Fruit fly (Drosophila melanogaster): ENCODE measurements around the gene Pep.

Pep gene

dm6 chr3L:17644906-17645244 is at the start of gene Pep:
Pep (minus strand) TSS chr3L:17645036.
- TF ChIP-seq Myc (optimal IDR thresholded peaks at IDR 0.05) = no peak
- TF ChIP-seq insv (optimal IDR thresholded peaks at IDR 0.05) = no peak

DNA sequence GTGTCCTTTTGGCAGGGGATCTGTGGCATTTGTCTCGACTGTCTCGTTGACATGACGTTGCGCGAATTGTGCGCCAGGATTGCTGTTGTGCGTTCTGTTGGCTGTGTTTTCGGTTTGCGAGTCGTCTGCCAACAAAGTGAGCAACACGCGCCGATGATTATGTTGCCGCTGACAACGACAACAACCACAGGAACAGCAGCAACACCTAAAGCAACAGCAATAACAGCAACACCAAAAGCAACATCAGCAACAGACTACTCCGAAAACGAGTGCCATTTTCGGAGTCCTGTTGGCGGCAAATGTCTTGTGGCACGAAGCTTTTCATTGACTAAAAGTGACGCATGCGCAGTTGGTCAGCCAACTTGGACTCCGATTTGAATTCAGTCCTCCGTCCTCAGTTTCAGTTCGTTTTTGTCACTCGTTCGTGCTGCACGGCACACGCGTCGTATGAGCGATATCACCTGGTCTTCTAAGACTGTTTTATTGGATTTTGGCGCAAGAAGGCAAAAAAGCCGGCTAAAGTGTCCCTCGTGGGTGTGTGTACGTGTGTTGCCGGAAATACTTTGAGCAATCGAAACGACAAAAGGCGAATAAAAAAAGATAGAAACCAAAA is 44.8 kb upstream of the Pep start, which contains the start of gene Ccn:
Gene Ccn, plus strand, starts transcription at position 437 of the 613 bp plus-strand sequence.
- no peak for TF ChIP-seq ttk (optimal IDR thresholded peaks at IDR 0.05)

DNA sequence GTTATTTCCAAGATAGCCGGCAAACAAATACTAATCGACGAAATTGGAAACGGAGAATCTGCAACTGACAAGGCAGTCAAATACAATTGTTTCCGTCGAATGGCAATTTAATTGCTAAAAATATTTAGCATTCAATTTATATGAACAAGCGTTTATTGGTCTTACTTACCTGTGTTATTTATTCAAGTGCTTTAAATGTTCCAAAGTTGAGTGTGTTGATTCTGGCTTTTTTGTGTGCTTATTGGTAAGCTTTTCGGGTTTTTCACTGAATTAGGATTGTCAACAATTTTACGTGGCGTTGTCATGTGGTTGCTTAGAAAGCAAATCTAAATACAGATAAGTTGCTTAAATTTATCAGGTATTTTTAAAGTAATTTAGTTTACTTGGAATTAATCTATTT is 26.9 kb upstream of the Pep start:
- no peak for TF ChIP-seq psq (optimal IDR thresholded peaks at IDR 0.05)
- no peak for TF ChIP-seq insv (optimal IDR thresholded peaks at IDR 0.05)
- TF ChIP-seq ttk (optimal IDR thresholded peaks at IDR 0.05) = no peak
- TF ChIP-seq Myc (optimal IDR thresholded peaks at IDR 0.05) = no peak
- no peak for TF ChIP-seq Sin3A (optimal IDR thresholded peaks at IDR 0.05)
- TF ChIP-seq h (optimal IDR thresholded peaks at IDR 0.05) = no peak

DNA sequence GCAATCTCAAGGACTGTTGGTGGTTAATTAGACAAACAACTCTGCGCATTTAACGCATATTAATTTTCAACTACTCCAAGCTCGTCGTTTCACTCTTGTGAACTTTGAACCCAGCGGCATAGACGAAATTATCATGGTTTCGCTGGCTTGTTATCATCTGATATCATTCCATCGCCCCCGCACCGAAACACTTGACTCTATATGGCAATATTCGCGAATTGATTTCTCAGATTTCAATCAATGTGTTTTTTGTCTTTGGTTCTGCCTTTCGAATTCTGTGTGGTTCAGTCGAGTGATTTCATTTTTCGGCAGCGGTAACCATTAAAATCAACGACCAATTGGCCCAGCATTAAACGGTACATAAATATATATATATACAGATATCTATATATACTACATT is 26.5 kb upstream of the Pep start, which contains the start of gene CG34251:
Gene CG34251, plus strand, starts transcription at position 301 of the 400 bp plus-strand sequence.
- TF ChIP-seq Sin3A (optimal IDR thresholded peaks at IDR 0.05) = no peak
- TF ChIP-seq psq (optimal IDR thresholded peaks at IDR 0.05) = no peak
- TF ChIP-seq h (optimal IDR thresholded peaks at IDR 0.05) = no peak
- no peak for TF ChIP-seq Myc (optimal IDR thresholded peaks at IDR 0.05)
- no peak for TF ChIP-seq ttk (optimal IDR thresholded peaks at IDR 0.05)
- TF ChIP-seq insv (optimal IDR thresholded peaks at IDR 0.05) = no peak

- TF ChIP-seq h (optimal IDR thresholded peaks at IDR 0.05) = no peak
- TF ChIP-seq Sin3A (optimal IDR thresholded peaks at IDR 0.05) = no peak
- TF ChIP-seq insv (optimal IDR thresholded peaks at IDR 0.05) = no peak
Measured at dm6 chr3L:17668945-17669779, 24.3 kb upstream of the Pep start, which contains the start of gene Crtc. Crtc (minus strand) TSS chr3L:17669234.

- no peak for TF ChIP-seq insv (optimal IDR thresholded peaks at IDR 0.05)
- TF ChIP-seq Myc (optimal IDR thresholded peaks at IDR 0.05) = no peak
- TF ChIP-seq h (optimal IDR thresholded peaks at IDR 0.05) = no peak
- TF ChIP-seq psq (optimal IDR thresholded peaks at IDR 0.05) = no peak
- TF ChIP-seq Sin3A (optimal IDR thresholded peaks at IDR 0.05) = no peak
- TF ChIP-seq ttk (optimal IDR thresholded peaks at IDR 0.05) = no peak
Measured at dm6 chr3L:17668386-17668944, 23.6 kb upstream of the Pep start.

DNA sequence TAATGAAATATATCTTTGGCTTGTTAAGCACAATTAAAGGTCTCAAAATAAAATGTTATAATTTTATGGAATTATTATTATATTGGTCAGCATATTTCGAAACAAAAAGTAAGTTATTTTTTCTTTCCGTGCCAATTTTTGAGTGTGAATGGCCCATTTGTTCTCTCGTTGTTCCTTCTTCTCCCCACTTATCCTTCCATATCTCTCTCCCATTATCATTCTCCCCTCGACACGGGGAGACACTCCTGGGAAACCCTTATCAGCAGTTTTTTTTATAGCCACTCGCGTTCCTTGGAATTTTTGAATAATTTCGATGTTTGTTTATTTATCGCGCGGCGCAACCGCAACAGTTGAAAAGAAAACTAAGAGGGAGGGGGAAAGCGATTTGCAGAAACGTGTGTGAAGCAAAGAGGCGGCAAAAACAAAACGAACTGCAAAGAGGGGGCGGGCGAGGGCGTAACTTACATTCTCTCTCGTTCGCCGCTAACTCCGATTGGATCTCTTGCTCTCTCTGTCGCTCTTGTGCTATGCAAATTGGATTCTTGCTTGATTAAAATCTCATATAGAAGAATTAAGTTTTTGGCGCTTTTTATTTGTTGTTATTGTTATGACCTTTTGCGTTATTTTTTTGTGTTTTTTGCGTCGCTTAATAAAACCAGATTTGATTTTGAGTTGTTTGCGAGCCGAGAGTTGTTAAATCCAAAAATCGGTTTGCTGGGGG is 23.0 kb upstream of the Pep start:
- TF ChIP-seq Myc (optimal IDR thresholded peaks at IDR 0.05) (no peak), h (optimal IDR thresholded peaks at IDR 0.05) (no peak), Sin3A (optimal IDR thresholded peaks at IDR 0.05) (no peak), ttk (optimal IDR thresholded peaks at IDR 0.05) (no peak), insv (optimal IDR thresholded peaks at IDR 0.05) (no peak), psq (optimal IDR thresholded peaks at IDR 0.05) (no peak)

- TF ChIP-seq h (optimal IDR thresholded peaks at IDR 0.05) (no peak), insv (optimal IDR thresholded peaks at IDR 0.05) (no peak), Sin3A (optimal IDR thresholded peaks at IDR 0.05) (no peak), ttk (optimal IDR thresholded peaks at IDR 0.05) (no peak), Myc (optimal IDR thresholded peaks at IDR 0.05) (no peak), psq (optimal IDR thresholded peaks at IDR 0.05) (no peak)
Measured at dm6 chr3L:17665084-17665576, 20.3 kb upstream of the Pep start.

DNA sequence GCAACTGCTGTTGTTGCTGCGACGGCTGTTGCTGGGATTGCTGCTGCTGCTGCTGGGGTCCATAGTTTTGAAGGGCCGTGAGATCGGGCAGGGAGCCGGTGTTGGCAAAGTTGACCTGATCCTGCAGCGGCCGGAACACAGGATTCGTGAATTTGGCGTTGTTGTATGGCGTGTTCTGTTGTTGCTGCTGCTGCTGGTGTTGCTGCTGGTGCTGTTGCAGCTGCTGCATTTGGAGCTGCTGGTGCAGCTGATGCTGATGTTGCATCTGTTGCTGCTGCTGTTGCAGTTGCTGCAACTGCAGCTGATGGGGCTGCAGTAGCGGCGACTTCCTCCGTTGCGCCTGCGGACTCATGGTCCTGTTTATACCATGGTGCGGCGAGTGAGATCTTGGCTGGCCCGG is 18.8 kb upstream of the Pep start:
- TF ChIP-seq Myc (optimal IDR thresholded peaks at IDR 0.05) (no peak), psq (optimal IDR thresholded peaks at IDR 0.05) (no peak), ttk (optimal IDR thresholded peaks at IDR 0.05) (no peak), h (optimal IDR thresholded peaks at IDR 0.05) (no peak), insv (optimal IDR thresholded peaks at IDR 0.05) (no peak), Sin3A (optimal IDR thresholded peaks at IDR 0.05) (no peak)

dm6 chr3L:17659268-17659589 is 14.4 kb upstream of the Pep start:
- TF ChIP-seq Myc (optimal IDR thresholded peaks at IDR 0.05) (no peak), insv (optimal IDR thresholded peaks at IDR 0.05) (no peak), ttk (optimal IDR thresholded peaks at IDR 0.05) (no peak), Sin3A (optimal IDR thresholded peaks at IDR 0.05) (no peak), h (optimal IDR thresholded peaks at IDR 0.05) (no peak), psq (optimal IDR thresholded peaks at IDR 0.05) (no peak)

DNA sequence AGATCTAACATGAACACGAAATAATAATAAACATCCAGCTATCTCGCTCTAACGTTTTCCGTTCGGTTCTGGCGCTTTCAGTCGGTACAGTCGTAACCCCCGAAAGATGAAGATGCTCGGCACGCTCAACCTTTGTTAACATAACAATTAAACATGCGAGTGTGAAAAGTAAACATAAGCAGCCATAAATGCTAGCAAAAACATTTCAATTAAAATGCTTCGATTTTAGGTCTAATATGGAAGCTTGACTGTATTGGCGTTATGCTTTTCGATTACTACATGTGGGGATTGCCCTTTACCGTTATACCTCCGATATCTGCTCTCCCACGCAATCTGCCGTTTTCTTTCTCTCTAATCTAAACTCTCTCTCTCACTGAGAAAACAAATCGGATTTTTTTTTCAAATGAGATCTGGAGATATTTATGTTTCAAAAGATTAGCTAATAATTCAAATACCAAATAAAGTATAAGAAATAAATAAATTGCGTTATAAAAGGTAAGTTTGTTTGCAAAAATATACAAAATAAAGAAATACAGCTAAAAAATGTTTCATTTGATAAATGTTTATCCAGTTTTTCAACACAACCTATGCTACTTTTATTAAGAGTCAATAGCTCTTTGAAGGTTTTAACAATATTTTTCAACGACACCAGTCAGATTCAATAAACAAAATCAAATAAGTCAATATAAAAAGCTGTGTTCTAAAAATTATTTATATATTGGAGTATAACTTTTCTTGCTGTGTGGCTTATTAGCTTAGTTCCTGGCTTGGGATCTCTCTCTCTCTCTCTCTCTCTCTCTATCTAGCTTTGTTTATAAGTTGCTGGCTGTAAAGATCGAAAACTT is 13.8 kb upstream of the Pep start:
- TF ChIP-seq ttk (optimal IDR thresholded peaks at IDR 0.05) (no peak), Sin3A (optimal IDR thresholded peaks at IDR 0.05) (no peak), insv (optimal IDR thresholded peaks at IDR 0.05) (no peak)

All from Kc167 (cell line).